Fruit fly (Drosophila melanogaster): ENCODE measurements around the gene CG31698.
"Not testable (repeated sequence)": the region's sequence is repeated elsewhere in the genome, so short reads cannot be mapped to it uniquely, and the experiment has no call there.

The CG31698 gene

DNA sequence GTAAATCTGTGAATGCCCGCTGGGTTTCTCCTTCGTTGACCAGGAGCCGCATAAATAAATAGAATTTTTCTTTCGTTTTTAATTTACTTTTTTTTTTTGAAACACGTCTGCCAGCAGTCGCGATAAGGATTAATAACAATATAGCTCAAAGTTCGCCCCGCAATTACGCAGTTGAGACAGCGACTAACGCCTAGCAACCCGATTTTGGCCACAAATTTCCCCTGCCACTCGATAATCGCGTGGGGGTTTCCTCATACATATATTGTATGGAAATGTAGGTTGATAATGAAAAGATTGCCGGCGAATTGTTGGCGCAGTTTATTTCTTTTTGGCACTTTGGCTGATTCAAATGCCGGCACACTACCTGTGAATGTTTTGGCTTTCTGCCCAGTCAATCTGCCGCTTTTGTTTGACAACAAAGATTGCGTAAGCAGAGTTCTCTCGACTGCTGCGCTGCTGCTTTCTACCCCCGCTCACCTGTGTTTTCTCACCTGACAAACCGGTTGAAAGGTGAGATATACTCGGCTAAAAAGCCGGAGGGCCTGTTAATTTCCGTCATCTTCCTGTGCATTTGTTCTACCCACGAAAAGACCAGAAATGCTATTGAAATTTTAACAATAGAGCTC, 8.5 kb downstream of the CG31698 start:
- TF ChIP-seq Sox14 (GFP tag; optimal IDR thresholded peaks at IDR 0.05) (no peak), CG6808 (GFP tag; optimal IDR thresholded peaks at IDR 0.05) (no peak), Hr38 (GFP tag; optimal IDR thresholded peaks at IDR 0.05) (no peak), dsx (GFP tag; optimal IDR thresholded peaks at IDR 0.05; ENCODE audit: poor library complexity, severe bottlenecking) (peak; percentile 15), Eip93F (GFP tag; optimal IDR thresholded peaks at IDR 0.05) (peak; percentile 5), CG31627 (GFP tag; optimal IDR thresholded peaks at IDR 0.05) (no peak), svp (GFP tag) (peak; percentile 73), CG16779 (tag; optimal IDR thresholded peaks at IDR 0.05) (no peak), CG8632 (GFP tag; optimal IDR thresholded peaks at IDR 0.05) (no peak), Eip75B (GFP tag; optimal IDR thresholded peaks at IDR 0.05) (no peak), cyc (GFP tag; optimal IDR thresholded peaks at IDR 0.05) (no peak), CG11762 (GFP tag; optimal IDR thresholded peaks at IDR 0.05; ENCODE audit: insufficient read depth) (no peak), fd59A (GFP tag; optimal IDR thresholded peaks at IDR 0.05) (no peak), vri (GFP tag; optimal IDR thresholded peaks at IDR 0.05) (peak; percentile 100)

DNA sequence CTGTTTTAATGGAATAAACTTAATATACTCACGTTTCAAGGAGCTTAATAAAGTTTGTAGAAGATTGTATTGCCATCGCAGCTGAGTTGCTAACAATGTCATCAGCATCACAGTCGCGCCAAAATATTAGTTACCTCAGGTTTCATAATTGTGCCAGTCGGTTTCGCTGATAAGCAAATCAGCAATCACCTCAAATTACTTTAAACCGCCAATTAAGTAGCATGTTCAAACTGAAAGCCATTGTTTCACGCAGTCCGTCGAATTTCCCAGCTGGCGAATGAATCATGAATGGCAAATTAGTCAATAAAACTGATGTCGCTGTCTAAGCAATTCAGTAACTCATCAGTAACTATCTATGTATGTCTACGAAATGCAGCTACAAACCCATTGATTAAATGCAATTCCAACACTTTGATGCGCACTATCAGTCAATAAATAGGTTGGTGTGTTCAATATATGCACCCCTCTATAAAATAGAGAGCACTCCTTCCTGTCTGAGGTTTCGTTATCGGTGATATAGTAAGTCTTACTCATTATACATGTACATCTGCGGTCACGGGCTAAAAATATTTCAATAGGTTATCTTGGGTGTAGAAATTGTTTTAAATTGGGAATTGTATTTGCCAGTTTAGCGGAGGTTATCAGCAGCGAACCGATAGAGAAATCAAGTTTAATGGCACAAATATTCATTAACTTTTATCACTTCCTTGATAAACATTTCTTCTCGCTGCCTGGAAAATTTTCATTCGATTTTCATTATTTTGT, 9.2 kb downstream of the CG31698 start:
- TF ChIP-seq Sox15 (GFP tag; optimal IDR thresholded peaks at IDR 0.05), result no peak
- TF ChIP-seq CG32006 (GFP tag; optimal IDR thresholded peaks at IDR 0.05), result no peak
- peak; percentile 80 for TF ChIP-seq svp (GFP tag)
- no peak for TF ChIP-seq CG6276 (GFP tag; optimal IDR thresholded peaks at IDR 0.05)
- TF ChIP-seq Sox14 (GFP tag; optimal IDR thresholded peaks at IDR 0.05), result no peak
- TF ChIP-seq CG31627 (GFP tag; optimal IDR thresholded peaks at IDR 0.05), result no peak
- no peak for TF ChIP-seq Ets96B (tag; optimal IDR thresholded peaks at IDR 0.05)
- no peak for TF ChIP-seq Sox102F (GFP tag; optimal IDR thresholded peaks at IDR 0.05)
- TF ChIP-seq CG7368 (GFP tag; optimal IDR thresholded peaks at IDR 0.05), result no peak
- no peak for TF ChIP-seq vri (GFP tag; optimal IDR thresholded peaks at IDR 0.05)
- TF ChIP-seq CG8119 (GFP tag; IDR thresholded peaks at IDR 0.05), result no peak
- TF ChIP-seq OdsH (GFP tag; optimal IDR thresholded peaks at IDR 0.05), result no peak
- peak; percentile 9 for TF ChIP-seq CG16779 (tag; optimal IDR thresholded peaks at IDR 0.05)
- TF ChIP-seq CG3032 (tag; optimal IDR thresholded peaks at IDR 0.05), result no peak
- no peak for TF ChIP-seq CG4318 (GFP tag; optimal IDR thresholded peaks at IDR 0.05)
- no peak for TF ChIP-seq lz (GFP tag; optimal IDR thresholded peaks at IDR 0.05)
- TF ChIP-seq Eip78C (GFP tag), result peak; percentile 50

DNA sequence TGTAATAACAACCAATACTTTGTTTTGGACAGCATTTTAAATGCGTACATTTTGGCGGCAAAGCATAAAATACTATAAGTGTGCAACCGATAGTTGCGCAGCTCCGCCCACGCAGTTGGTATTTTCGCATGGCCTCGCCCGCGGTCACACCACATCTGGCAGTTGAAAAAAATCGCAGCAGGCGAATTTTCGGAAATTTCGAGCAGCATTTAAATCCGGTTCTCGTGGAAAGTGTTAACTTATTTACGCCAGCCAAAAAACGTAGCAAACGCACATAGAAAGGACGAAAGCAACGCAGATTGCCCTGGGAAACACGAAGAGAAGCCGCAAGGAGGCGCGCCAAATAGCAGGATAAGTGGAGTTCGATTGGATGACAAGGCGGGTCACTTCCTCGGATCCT, 10.2 kb downstream of the CG31698 start, which contains the start of gene Hydr2:
Gene Hydr2 (plus strand): TSS at position 156 of the 400 bp plus-strand sequence.
- not testable (repeated sequence) for TF ChIP-seq CG32006 (GFP tag; optimal IDR thresholded peaks at IDR 0.05); CG6163 (GFP tag; IDR thresholded peaks at IDR 0.05); CG11762 (GFP tag; optimal IDR thresholded peaks at IDR 0.05; ENCODE audit: insufficient read depth)

DNA sequence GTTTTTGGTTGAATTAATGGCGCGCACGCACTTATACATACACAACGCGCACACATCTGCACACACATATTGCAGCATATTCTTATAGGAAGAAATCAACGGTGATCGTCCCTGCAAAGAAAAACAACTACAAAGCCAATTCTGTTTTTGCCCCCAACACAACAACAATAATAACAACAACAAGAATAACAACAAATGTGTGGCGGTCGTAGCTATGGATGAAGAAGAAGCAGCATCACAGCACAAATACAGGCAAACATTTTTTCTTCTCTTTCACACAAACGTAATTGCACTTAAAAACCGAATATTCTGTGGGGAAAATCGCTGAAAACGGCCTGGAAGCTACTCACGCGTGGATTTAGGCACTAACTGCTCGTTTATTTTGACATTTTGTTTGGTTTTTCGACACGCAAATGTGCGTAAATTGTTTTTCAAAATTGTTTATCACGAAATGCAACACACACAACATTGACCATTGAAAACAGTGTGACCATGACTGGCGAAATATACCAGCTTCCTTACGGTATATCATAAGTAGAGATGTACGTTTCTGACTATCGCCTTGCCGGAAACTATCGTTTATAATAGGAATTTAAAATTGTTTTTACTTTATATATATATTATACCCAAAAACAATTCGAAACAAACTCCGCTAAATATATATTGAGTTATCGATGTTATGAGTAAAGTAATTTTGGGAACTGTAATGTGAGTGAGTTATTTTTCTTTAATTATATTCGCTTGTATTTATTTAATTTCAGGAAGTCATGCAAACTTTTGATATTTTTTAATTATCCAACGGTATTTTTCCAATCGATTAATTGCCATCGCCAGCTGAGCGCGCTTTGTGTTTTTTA, 14.3 kb downstream of the CG31698 start, which contains the start of the genes Mad and gkt:
Gene Mad (minus strand): TSS at position 500 of the 857 bp plus-strand sequence.
Gene gkt (plus strand): TSS at position 807 of the 857 bp plus-strand sequence.
- TF ChIP-seq Gug (GFP tag; IDR thresholded peaks at IDR 0.05) (0 out of 2 replicates have a peak, but pooled peaks have one; percentile 11), CG32006 (GFP tag; optimal IDR thresholded peaks at IDR 0.05) (peak; percentile 0), CG10631 (GFP tag; optimal IDR thresholded peaks at IDR 0.05) (peak; percentile 14), CG8119 (GFP tag; IDR thresholded peaks at IDR 0.05) (peak; percentile 49; the same call in 1 of the 3 replicates), CG3032 (tag; optimal IDR thresholded peaks at IDR 0.05) (no peak), CG6792 (GFP tag; optimal IDR thresholded peaks at IDR 0.05) (no peak), ss (GFP tag; optimal IDR thresholded peaks at IDR 0.05) (peak; percentile 32 to 40), CG15336 (GFP tag; IDR thresholded peaks at IDR 0.05) (peak; percentile 6; the same call in 1 of the 2 replicates), lz (GFP tag; optimal IDR thresholded peaks at IDR 0.05) (no peak), acj6 (GFP tag; optimal IDR thresholded peaks at IDR 0.05) (peak; percentile 61), Eip78C (GFP tag) (peak; percentile 39), CG9139 (GFP tag; optimal IDR thresholded peaks at IDR 0.05) (peak; percentile 26), eg (GFP tag; IDR thresholded peaks at IDR 0.05) (peak; percentile 50; the same call in 1 of the 3 replicates), CG6276 (GFP tag; optimal IDR thresholded peaks at IDR 0.05) (peak; percentile 12), CG16779 (tag; optimal IDR thresholded peaks at IDR 0.05) (peak; percentile 49), Sox15 (GFP tag; optimal IDR thresholded peaks at IDR 0.05) (no peak)

Data from whole organism, prepupa.